Fruit fly (Drosophila melanogaster): ENCODE results near the gene Uggt.
A peak's percentile ranks its signal among the peaks of the same experiment; 100 is the strongest.

- TF ChIP-seq toe (GFP tag; optimal IDR thresholded peaks at IDR 0.05) (peak; percentile 5), tj (GFP tag; optimal IDR thresholded peaks at IDR 0.05) (peak; percentile 62), CG7101 (tag; optimal IDR thresholded peaks at IDR 0.05) (peak; percentile 87)
Measured at dm6 chr3L:18867521-18867920, 5.0 kb upstream of the Uggt start, which contains the start of gene Dysb.
